Fruit fly (Drosophila melanogaster): ENCODE results near the gene Nrt.

- peak; percentile 6 for TF ChIP-seq CG5204 (GFP tag; optimal IDR thresholded peaks at IDR 0.05)
- TF ChIP-seq bab1 (GFP tag; optimal IDR thresholded peaks at IDR 0.05), result no peak
These were observed 35.9 kb downstream of the Nrt start for dm6 chr3L:16801499-16802452.
